Worm (Caenorhabditis elegans) whole organism, mixed stage, embryonic: Measurements from ENCODE around the gene Y43B11AR.3.

Experiments
- M03D4.4 ChIP-seq: sonication (generic microtip); optimal IDR thresholded peaks from 2 replicates; lab custom pipeline; 2017; ENCODE audit warnings: mild to moderate bottlenecking, missing genetic modification characterization, missing compliant biosample characterization
- bed-3 ChIP-seq: fragments of 200-800 bp; sonication (Bioruptor generic); optimal IDR thresholded peaks from 3 replicates; lab custom pipeline; 2018; ENCODE audit warnings: mild to moderate bottlenecking, missing genetic modification characterization, moderate library complexity, missing compliant biosample characterization
- blmp-1 ChIP-seq: fragments of 150-350 bp; optimal IDR thresholded peaks from 2 replicates; lab custom pipeline; 2014; ENCODE audit warnings: missing biosample characterization, missing genetic modification characterization
- ceh-43 ChIP-seq: fragments of 200-800 bp; sonication (Bioruptor generic); optimal IDR thresholded peaks from 2 replicates; lab custom pipeline; 2018; ENCODE audit warnings: mild to moderate bottlenecking, missing genetic modification characterization, moderate library complexity, missing compliant biosample characterization
- ceh-83 ChIP-seq: fragments of 200-800 bp; sonication (Bioruptor generic); optimal IDR thresholded peaks from 2 replicates; lab custom pipeline; 2018; ENCODE audit warnings: mild to moderate bottlenecking, missing genetic modification characterization, missing compliant biosample characterization
- ces-1 ChIP-seq: fragments of 150-350 bp; optimal IDR thresholded peaks from 2 replicates; lab custom pipeline; 2014; ENCODE audit warnings: missing biosample characterization, missing genetic modification reagents, missing genetic modification characterization
- cnd-1 ChIP-seq: fragments of 200-800 bp; sonication (Bioruptor generic); optimal IDR thresholded peaks from 2 replicates; lab custom pipeline; 2018; ENCODE audit warnings: mild to moderate bottlenecking, missing genetic modification characterization, missing compliant biosample characterization
- drap-1 ChIP-seq: fragments of 200-800 bp; sonication (Bioruptor generic); optimal IDR thresholded peaks from 3 replicates; lab custom pipeline; 2018; ENCODE audit warnings: mild to moderate bottlenecking, missing genetic modification characterization, missing compliant biosample characterization
- elt-1 ChIP-seq: sonication (generic microtip); optimal IDR thresholded peaks from 2 replicates; lab custom pipeline; 2017; ENCODE audit warnings: missing genetic modification characterization, mild to moderate bottlenecking, missing compliant biosample characterization, antibody characterized with exemption, moderate library complexity, borderline replicate concordance; ENCODE audit not compliant: insufficient read depth
- elt-3 ChIP-seq: fragments of 150-350 bp; optimal IDR thresholded peaks from 2 replicates; lab custom pipeline; 2014; ENCODE audit warnings: missing biosample characterization, missing genetic modification characterization
- flh-1 ChIP-seq: fragments of 200-800 bp; sonication (Bioruptor generic); optimal IDR thresholded peaks from 2 replicates; lab custom pipeline; 2018; ENCODE audit warnings: mild to moderate bottlenecking, missing genetic modification characterization, moderate library complexity, missing compliant biosample characterization
- ham-2 ChIP-seq: fragments of 200-800 bp; sonication (Bioruptor generic); optimal IDR thresholded peaks from 2 replicates; lab custom pipeline; 2018; ENCODE audit warnings: mild to moderate bottlenecking, missing genetic modification characterization, missing compliant biosample characterization
- hlh-1 ChIP-seq: fragments of 150-350 bp; optimal IDR thresholded peaks from 2 replicates; lab custom pipeline; 2014; ENCODE audit warnings: missing biosample characterization, missing genetic modification reagents, missing genetic modification characterization
- lin-13 ChIP-seq: fragments of 150-350 bp; optimal IDR thresholded peaks from 2 replicates; lab custom pipeline; 2014; ENCODE audit warnings: missing biosample characterization, missing genetic modification characterization
- lin-32 ChIP-seq: fragments of 200-800 bp; sonication (Bioruptor generic); optimal IDR thresholded peaks from 2 replicates; lab custom pipeline; 2018; ENCODE audit warnings: mild to moderate bottlenecking, missing genetic modification characterization, missing compliant biosample characterization
- lsy-2 ChIP-seq: fragments of 150-350 bp; optimal IDR thresholded peaks from 2 replicates; lab custom pipeline; 2014; ENCODE audit warnings: missing biosample characterization, missing genetic modification characterization
- mab-5 ChIP-seq: fragments of 150-350 bp; optimal IDR thresholded peaks from 2 replicates; lab custom pipeline; 2014; ENCODE audit warnings: missing biosample characterization, missing genetic modification characterization
- mep-1 ChIP-seq: fragments of 150-350 bp; optimal IDR thresholded peaks from 2 replicates; lab custom pipeline; 2017; ENCODE audit warnings: missing biosample characterization, missing genetic modification reagents, missing genetic modification characterization, inconsistent platforms
- nhr-2 ChIP-seq: fragments of 150-350 bp; optimal IDR thresholded peaks from 2 replicates; lab custom pipeline; 2014; ENCODE audit warnings: missing biosample characterization, missing genetic modification characterization
- nhr-237 ChIP-seq: fragments of 150-350 bp; optimal IDR thresholded peaks from 2 replicates; lab custom pipeline; 2014; ENCODE audit warnings: missing biosample characterization, missing genetic modification characterization
- nhr-28 ChIP-seq: fragments of 150-350 bp; optimal IDR thresholded peaks from 2 replicates; lab custom pipeline; 2014; ENCODE audit warnings: missing biosample characterization, missing genetic modification characterization
- nhr-76 ChIP-seq: sonication (generic microtip); optimal IDR thresholded peaks from 2 replicates; lab custom pipeline; 2017; ENCODE audit warnings: missing biosample characterization, missing genetic modification characterization
- pha-4 ChIP-seq: fragments of 150-350 bp; optimal IDR thresholded peaks from 2 replicates; lab custom pipeline; 2018; ENCODE audit warnings: missing biosample characterization, missing genetic modification reagents, missing genetic modification characterization
- sem-2 ChIP-seq: fragments of 200-800 bp; sonication (Bioruptor generic); optimal IDR thresholded peaks from 2 replicates; lab custom pipeline; 2018; ENCODE audit warnings: mild to moderate bottlenecking, missing genetic modification characterization, missing compliant biosample characterization
- snpc-4 ChIP-seq: fragments of 150-350 bp; optimal IDR thresholded peaks from 2 replicates; lab custom pipeline; 2014; ENCODE audit warnings: missing biosample characterization, missing genetic modification characterization
- sptf-1 ChIP-seq: sonication (generic microtip); optimal IDR thresholded peaks from 2 replicates; lab custom pipeline; 2017; ENCODE audit warnings: mild to moderate bottlenecking, missing genetic modification characterization, moderate library complexity, missing compliant biosample characterization
- tbx-8 ChIP-seq: fragments of 200-800 bp; sonication (Bioruptor generic); optimal IDR thresholded peaks from 2 replicates; lab custom pipeline; 2018; ENCODE audit warnings: mild to moderate bottlenecking, missing genetic modification characterization, moderate library complexity, missing compliant biosample characterization
- unc-120 ChIP-seq: sonication (generic microtip); optimal IDR thresholded peaks from 2 replicates; lab custom pipeline; 2017; ENCODE audit warnings: missing genetic modification characterization, missing compliant biosample characterization; ENCODE audit not compliant: poor library complexity, severe bottlenecking
- unc-62 ChIP-seq: fragments of 150-350 bp; optimal IDR thresholded peaks from 2 replicates; lab custom pipeline; 2014; ENCODE audit warnings: missing biosample characterization, missing genetic modification reagents, missing genetic modification characterization
- zip-8 ChIP-seq: fragments of 150-350 bp; optimal IDR thresholded peaks from 2 replicates; lab custom pipeline; 2014; ENCODE audit warnings: missing biosample characterization, missing genetic modification characterization
- ztf-11 ChIP-seq: fragments of 150-350 bp; optimal IDR thresholded peaks from 2 replicates; lab custom pipeline; 2014; ENCODE audit warnings: missing biosample characterization, missing genetic modification characterization

Gene Y43B11AR.3

ce11 chrIV:7084632-7085160 is 1.2 kb upstream of the Y43B11AR.3 start, which contains the start of gene rps-4 (continued):
- TF ChIP-seq ceh-43 (GFP tag; lab: Kevin White, UChicago) (no peak), M03D4.4 (tag; lab: Kevin White, UChicago) (peak; percentile 8), ham-2 (GFP tag; lab: Kevin White, UChicago) (peak; percentile 39), mab-5 (no peak), sem-2 (GFP tag; lab: Kevin White, UChicago) (no peak), drap-1 (GFP tag; lab: Kevin White, UChicago) (peak; percentile 17), nhr-28 (tag; lab: Kevin White, UChicago) (no peak), pha-4 (tag; lab: Kevin White, UChicago) (peak; percentile 58), hlh-1 (tag; lab: Kevin White, UChicago) (peak; percentile 82), blmp-1 (tag; lab: Kevin White, UChicago) (no peak)

- TF ChIP-seq tbx-8 (GFP tag; lab: Kevin White, UChicago), result no peak
- TF ChIP-seq sptf-1 (tag; lab: Kevin White, UChicago), result no peak
- no peak for TF ChIP-seq mep-1 (tag; lab: Kevin White, UChicago)
- TF ChIP-seq bed-3 (GFP tag; lab: Kevin White, UChicago), result no peak
- TF ChIP-seq lsy-2 (tag; lab: Kevin White, UChicago), result no peak
- TF ChIP-seq lin-13 (tag; lab: Kevin White, UChicago), result no peak
These were observed 460 bp upstream of the Y43B11AR.3 start for ce11 chrIV:7083976-7084375.

ce11 chrIV:7081214-7081613 is 2.3 kb downstream of the Y43B11AR.3 start, which contains the start of gene Y43B11AR.1:
Y43B11AR.1 (plus strand) TSS chrIV:7081514.
- no peak for TF ChIP-seq flh-1 (GFP tag; lab: Kevin White, UChicago)
- no peak for TF ChIP-seq snpc-4 (tag; lab: Kevin White, UChicago)
- no peak for TF ChIP-seq nhr-2 (tag; lab: Kevin White, UChicago)
- TF ChIP-seq lin-13 (tag; lab: Kevin White, UChicago), result no peak
- TF ChIP-seq mab-5, result no peak
- TF ChIP-seq pha-4 (tag; lab: Kevin White, UChicago), result no peak
- TF ChIP-seq nhr-237, result no peak
- no peak for TF ChIP-seq sptf-1 (tag; lab: Kevin White, UChicago)
- TF ChIP-seq cnd-1 (tag; lab: Kevin White, UChicago), result no peak
- TF ChIP-seq unc-120 (tag; lab: Kevin White, UChicago), result no peak
- TF ChIP-seq lsy-2 (tag; lab: Kevin White, UChicago), result no peak
- TF ChIP-seq ceh-83 (GFP tag; lab: Kevin White, UChicago), result no peak
- TF ChIP-seq bed-3 (GFP tag; lab: Kevin White, UChicago), result no peak
- TF ChIP-seq nhr-28 (tag; lab: Kevin White, UChicago), result no peak
- no peak for TF ChIP-seq mep-1 (tag; lab: Kevin White, UChicago)
- no peak for TF ChIP-seq elt-3 (tag; lab: Kevin White, UChicago)
- no peak for TF ChIP-seq unc-62 (GFP tag; lab: Kevin White, UChicago)
- TF ChIP-seq zip-8, result no peak

ce11 chrIV:7075063-7075462 is 8.5 kb downstream of the Y43B11AR.3 start, which contains the start of gene srg-50:
srg-50 (minus strand) TSS chrIV:7075163.
- TF ChIP-seq ceh-83 (GFP tag; lab: Kevin White, UChicago) (no peak), tbx-8 (GFP tag; lab: Kevin White, UChicago) (no peak), sptf-1 (tag; lab: Kevin White, UChicago) (no peak), elt-1 (no peak), lin-32 (GFP tag; lab: Kevin White, UChicago) (no peak), lsy-2 (tag; lab: Kevin White, UChicago) (no peak), cnd-1 (tag; lab: Kevin White, UChicago) (no peak), nhr-76 (tag; lab: Kevin White, UChicago) (no peak), lin-13 (tag; lab: Kevin White, UChicago) (no peak), sem-2 (GFP tag; lab: Kevin White, UChicago) (no peak), nhr-237 (no peak), bed-3 (GFP tag; lab: Kevin White, UChicago) (no peak), ztf-11 (tag; lab: Kevin White, UChicago) (no peak), zip-8 (no peak), drap-1 (GFP tag; lab: Kevin White, UChicago) (no peak), flh-1 (GFP tag; lab: Kevin White, UChicago) (no peak), ces-1 (GFP tag; lab: Kevin White, UChicago) (no peak), snpc-4 (tag; lab: Kevin White, UChicago) (no peak)
- TF ChIP-seq, all 35 proteins: peak for 0
